Fruit fly (Drosophila melanogaster): ENCODE measurements around the gene CG15601.

The CG15601 gene

dm6 chrX:15733995-15734394 is 23.5 kb downstream of the CG15601 start, which contains the start of the genes CG12379 and MagR (continued):
- TF ChIP-seq Six4 (GFP tag; optimal IDR thresholded peaks at IDR 0.05) = peak; percentile 3
- no peak for TF ChIP-seq stwl (tag; optimal IDR thresholded peaks at IDR 0.05)
- no peak for TF ChIP-seq eve (GFP tag; optimal IDR thresholded peaks at IDR 0.05)
- peak; percentile 28 for TF ChIP-seq CrebB (tag; optimal IDR thresholded peaks at IDR 0.05)
- no peak for TF ChIP-seq fd102C (GFP tag; optimal IDR thresholded peaks at IDR 0.05)
- no peak for TF ChIP-seq sima (GFP tag; optimal IDR thresholded peaks at IDR 0.05)
- TF ChIP-seq da (GFP tag; optimal IDR thresholded peaks at IDR 0.05) = no peak
- peak; percentile 56 for TF ChIP-seq NfI (GFP tag; optimal IDR thresholded peaks at IDR 0.05)
- no peak for TF ChIP-seq CG6654 (GFP tag; optimal IDR thresholded peaks at IDR 0.05)
- peak; percentile 42 for TF ChIP-seq slp2 (GFP tag; optimal IDR thresholded peaks at IDR 0.05)
- TF ChIP-seq Opbp (GFP tag; IDR thresholded peaks at IDR 0.05; ENCODE audit: partially characterized antibody) = peak; percentile 67
- no peak for TF ChIP-seq CG4730 (GFP tag; IDR thresholded peaks at IDR 0.05)
- no peak for TF ChIP-seq Mrtf (GFP tag; IDR thresholded peaks at IDR 0.05)
- no peak for TF ChIP-seq CG43689 (GFP tag; IDR thresholded peaks at IDR 0.05)
- TF ChIP-seq CG13894 (tag; optimal IDR thresholded peaks at IDR 0.05) = no peak
- TF ChIP-seq Drgx (GFP tag; IDR thresholded peaks at IDR 0.05) = no peak
- TF ChIP-seq Elba2 (GFP tag; optimal IDR thresholded peaks at IDR 0.05) = peak; percentile 8
- TF ChIP-seq CG18599 (GFP tag; optimal IDR thresholded peaks at IDR 0.05) = no peak
- no peak for TF ChIP-seq so (GFP tag; IDR thresholded peaks at IDR 0.05)
- peak; percentile 10 for TF ChIP-seq CG7928 (GFP tag; optimal IDR thresholded peaks at IDR 0.05)
- TF ChIP-seq amos (GFP tag; IDR thresholded peaks at IDR 0.05; ENCODE audit: partially characterized antibody) = peak; percentile 78
- peak; percentile 50 for TF ChIP-seq zen (tag; optimal IDR thresholded peaks at IDR 0.05)
- no peak for TF ChIP-seq tap (tag; optimal IDR thresholded peaks at IDR 0.05)
- no peak for TF ChIP-seq chm (GFP tag; IDR thresholded peaks at IDR 0.05)
- peak; percentile 29 for TF ChIP-seq CG11398 (GFP tag; optimal IDR thresholded peaks at IDR 0.05)
- peak; percentile 82 for TF ChIP-seq lilli (GFP tag; optimal IDR thresholded peaks at IDR 0.05)
- no peak for TF ChIP-seq CG15601 (tag; optimal IDR thresholded peaks at IDR 0.05)
- TF ChIP-seq C15 (GFP tag; IDR thresholded peaks at IDR 0.05) = no peak
- TF ChIP-seq ind (GFP tag; optimal IDR thresholded peaks at IDR 0.05) = peak; percentile 62
- TF ChIP-seq Gug (GFP tag; IDR thresholded peaks at IDR 0.05) = peak; percentile 52; the same call in 1 of the 4 replicates
- TF ChIP-seq CG12942 (GFP tag; optimal IDR thresholded peaks at IDR 0.05) = peak; percentile 3
- TF ChIP-seq CG8089 (GFP tag; optimal IDR thresholded peaks at IDR 0.05) = no peak
- TF ChIP-seq CTCF (GFP tag; optimal IDR thresholded peaks at IDR 0.05) = no peak
- peak; percentile 71 for TF ChIP-seq CG12659 (GFP tag; optimal IDR thresholded peaks at IDR 0.05)
- no peak for TF ChIP-seq Dip2 (GFP tag; IDR thresholded peaks at IDR 0.05)
- no peak for TF ChIP-seq odd (GFP tag; optimal IDR thresholded peaks at IDR 0.05)
- peak; percentile 38 for TF ChIP-seq dm (GFP tag; optimal IDR thresholded peaks at IDR 0.05)
- TF ChIP-seq abd-A (tag; optimal IDR thresholded peaks at IDR 0.05) = no peak
- no peak for TF ChIP-seq CG1792 (GFP tag; optimal IDR thresholded peaks at IDR 0.05)
- TF ChIP-seq Hr78 (GFP tag; optimal IDR thresholded peaks at IDR 0.05) = no peak
- TF ChIP-seq schlank (tag; optimal IDR thresholded peaks at IDR 0.05) = peak; percentile 29
- peak; percentile 77 for TF ChIP-seq CG14860 (GFP tag; IDR thresholded peaks at IDR 0.05; ENCODE audit: partially characterized antibody)
- TF ChIP-seq CG17829 (tag; optimal IDR thresholded peaks at IDR 0.05) = peak; percentile 33
- TF ChIP-seq ac (GFP tag; optimal IDR thresholded peaks at IDR 0.05) = no peak
- no peak for TF ChIP-seq repo (GFP tag; optimal IDR thresholded peaks at IDR 0.05)
- TF ChIP-seq zfh2 (GFP tag; optimal IDR thresholded peaks at IDR 0.05) = peak; percentile 64
- 0 out of 2 replicates have a peak, but pooled peaks have one; percentile 15 for TF ChIP-seq danr (GFP tag; IDR thresholded peaks at IDR 0.05)
- TF ChIP-seq CG3281 (GFP tag; optimal IDR thresholded peaks at IDR 0.05) = no peak
- TF ChIP-seq CG10147 (GFP tag; optimal IDR thresholded peaks at IDR 0.05) = peak; percentile 69
- TF ChIP-seq Sin3A (optimal IDR thresholded peaks at IDR 0.05) = peak; percentile 58
- TF ChIP-seq D19B (GFP tag; optimal IDR thresholded peaks at IDR 0.05) = no peak
- TF ChIP-seq ase (GFP tag; IDR thresholded peaks at IDR 0.05) = no peak
- peak; percentile 48 for TF ChIP-seq CHES-1-like (GFP tag; optimal IDR thresholded peaks at IDR 0.05)

All from whole organism, embryonic.